Fruit fly (Drosophila melanogaster) whole organism, embryonic: Measurements from ENCODE around the gene CG9933.

Experiments
- Bteb2 ChIP-seq: fragments of 200-800 bp; sonication (Bioruptor generic); optimal IDR thresholded peaks from 2 replicates; lab custom pipeline; 2016; ENCODE audit warnings: missing biosample characterization, missing genetic modification characterization
- CG1024 ChIP-seq: fragments of 200-800 bp; sonication (Bioruptor generic); IDR thresholded peaks from 2 replicates; pipeline ENCODE4 v1.3.6; 2022; ENCODE audit warnings: missing biosample characterization, missing genetic modification characterization
- CG10366 ChIP-seq: fragments of 200-800 bp; sonication (Bioruptor generic); IDR thresholded peaks from 2 replicates; pipeline ENCODE4 v1.3.6; 2022; ENCODE audit warnings: missing biosample characterization, missing genetic modification characterization
- CG11456 ChIP-seq: fragments of 200-800 bp; sonication (Bioruptor generic); IDR thresholded peaks from 3 replicates; pipeline ENCODE4 v1.3.6; 2022; ENCODE audit warnings: missing biosample characterization, missing genetic modification characterization
- CG12155 ChIP-seq: fragments of 200-800 bp; sonication (Bioruptor generic); optimal IDR thresholded peaks from 3 replicates; lab custom pipeline; 2016; ENCODE audit warnings: missing biosample characterization, missing genetic modification characterization
- CG12299 ChIP-seq: fragments of 200-800 bp; sonication (Bioruptor generic); optimal IDR thresholded peaks from 2 replicates; lab custom pipeline; 2018; ENCODE audit warnings: missing biosample characterization, mild to moderate bottlenecking, missing genetic modification characterization
- CG14441 ChIP-seq: fragments of 200-800 bp; sonication (Bioruptor generic); IDR thresholded peaks from 2 replicates; pipeline ENCODE4 v1.3.6; 2022; ENCODE audit warnings: missing biosample characterization, missing genetic modification characterization
- CG17186 ChIP-seq: fragments of 200-800 bp; sonication (Bioruptor generic); optimal IDR thresholded peaks from 3 replicates; lab custom pipeline; 2017; ENCODE audit warnings: missing biosample characterization, missing genetic modification reagents, missing genetic modification characterization
- CG17612 ChIP-seq: fragments of 200-800 bp; sonication (Bioruptor generic); IDR thresholded peaks from 2 replicates; pipeline ENCODE4 v1.3.6; 2022; ENCODE audit warnings: missing biosample characterization, missing genetic modification characterization
- CG18011 ChIP-seq: fragments of 200-800 bp; sonication (Bioruptor generic); optimal IDR thresholded peaks from 2 replicates; lab custom pipeline; 2017; ENCODE audit warnings: missing biosample characterization, missing genetic modification characterization, mild to moderate bottlenecking, moderate library complexity, missing genotype
- CG18619 ChIP-seq: fragments of 200-800 bp; sonication (Bioruptor generic); optimal IDR thresholded peaks from 3 replicates; lab custom pipeline; 2017; ENCODE audit warnings: missing biosample characterization, mild to moderate bottlenecking, missing genetic modification characterization
- CG34376 ChIP-seq: fragments of 200-800 bp; sonication (Bioruptor generic); optimal IDR thresholded peaks from 2 replicates; lab custom pipeline; 2018; ENCODE audit warnings: missing biosample characterization, mild to moderate bottlenecking, missing genetic modification characterization
- CG42726 ChIP-seq: fragments of 200-800 bp; sonication (Bioruptor generic); IDR thresholded peaks from 2 replicates; pipeline ENCODE4 v1.3.6; 2022; ENCODE audit warnings: missing biosample characterization, missing genetic modification characterization; ENCODE audit not compliant: partially characterized antibody
- CG5180 ChIP-seq: fragments of 200-800 bp; sonication (Bioruptor generic); optimal IDR thresholded peaks from 3 replicates; lab custom pipeline; 2017; ENCODE audit warnings: missing biosample characterization, missing genetic modification characterization, mild to moderate bottlenecking, moderate library complexity, missing genetic modification reagents
- CG5245 ChIP-seq: fragments of 200-800 bp; sonication (Bioruptor generic); optimal IDR thresholded peaks from 3 replicates; lab custom pipeline; 2016; ENCODE audit warnings: missing biosample characterization, missing genetic modification characterization
- CG6654 ChIP-seq: fragments of 200-800 bp; sonication (Bioruptor generic); optimal IDR thresholded peaks from 2 replicates; lab custom pipeline; 2017; ENCODE audit warnings: missing biosample characterization, mild to moderate bottlenecking, missing genetic modification characterization
- CG8765 ChIP-seq: fragments of 200-800 bp; sonication (Bioruptor generic); IDR thresholded peaks from 2 replicates; pipeline ENCODE4 v1.3.6; 2022; ENCODE audit warnings: missing biosample characterization, missing genetic modification characterization
- CG9215 ChIP-seq: fragments of 200-800 bp; sonication (Bioruptor generic); IDR thresholded peaks from 2 replicates; pipeline ENCODE4 v1.3.6; 2022; ENCODE audit warnings: missing biosample characterization, missing genetic modification characterization
- Dfd ChIP-seq, 2 experiments: fragments of >200 bp; optimal IDR thresholded peaks; 2 replicates each; lab custom pipeline; 2017; ENCODE audit warnings: missing biosample characterization in 2 of 2, missing genetic modification characterization in 2 of 2
- Dip2 ChIP-seq: fragments of 200-800 bp; sonication (Bioruptor generic); IDR thresholded peaks from 2 replicates; pipeline ENCODE4 v1.3.6; 2022; ENCODE audit warnings: missing biosample characterization, missing genetic modification characterization
- Dref ChIP-seq: fragments of 200-800 bp; sonication (Bioruptor generic); IDR thresholded peaks from 2 replicates; pipeline ENCODE4 v1.3.6; 2022; ENCODE audit warnings: missing biosample characterization, missing genetic modification characterization
- Drgx ChIP-seq: fragments of 200-800 bp; sonication (Bioruptor generic); IDR thresholded peaks from 2 replicates; pipeline ENCODE4 v1.3.6; 2022; ENCODE audit warnings: missing biosample characterization, missing genetic modification characterization
- HLHmδ ChIP-seq: fragments of 200-800 bp; sonication (Bioruptor generic); optimal IDR thresholded peaks from 2 replicates; lab custom pipeline; 2018; ENCODE audit warnings: missing biosample characterization, mild to moderate bottlenecking, missing genetic modification characterization, moderate library complexity
- Hr39 ChIP-seq: fragments of >200 bp; optimal IDR thresholded peaks from 2 replicates; lab custom pipeline; 2017
- Jarid2 ChIP-seq: fragments of 200-800 bp; sonication (Bioruptor generic); optimal IDR thresholded peaks from 3 replicates; lab custom pipeline; 2017; ENCODE audit warnings: mild to moderate bottlenecking, missing biosample characterization, missing genetic modification reagents, missing genetic modification characterization
- Lhr ChIP-seq: fragments of 200-800 bp; sonication (Bioruptor generic); optimal IDR thresholded peaks from 3 replicates; lab custom pipeline; 2017; ENCODE audit warnings: mild to moderate bottlenecking, missing biosample characterization, missing genetic modification reagents, missing genetic modification characterization
- NC2β ChIP-seq: fragments of 200-800 bp; sonication (Bioruptor generic); optimal IDR thresholded peaks from 2 replicates; lab custom pipeline; 2016; ENCODE audit warnings: missing biosample characterization, missing genetic modification characterization
- Taf1 ChIP-seq: fragments of 200-800 bp; sonication (Bioruptor generic); IDR thresholded peaks from 2 replicates; pipeline ENCODE4 v1.3.6; 2022; ENCODE audit warnings: missing biosample characterization, missing genetic modification characterization
- ato ChIP-seq: fragments of 200-800 bp; sonication (Bioruptor generic); IDR thresholded peaks from 2 replicates; pipeline ENCODE4 v1.3.6; 2022; ENCODE audit warnings: missing biosample characterization, missing genetic modification characterization; ENCODE audit not compliant: partially characterized antibody
- cg ChIP-seq: fragments of 200-800 bp; sonication (Bioruptor generic); optimal IDR thresholded peaks from 3 replicates; lab custom pipeline; 2019; ENCODE audit warnings: missing biosample characterization, mild to moderate bottlenecking, missing genetic modification characterization, moderate library complexity
- chinmo ChIP-seq: fragments of 200-800 bp; sonication (Bioruptor generic); IDR thresholded peaks from 4 replicates; pipeline ENCODE4 v1.3.6; 2022; ENCODE audit warnings: missing biosample characterization, missing genetic modification characterization; ENCODE audit not compliant: partially characterized antibody
- dati ChIP-seq: fragments of 200-800 bp; sonication (Bioruptor generic); IDR thresholded peaks from 2 replicates; pipeline ENCODE4 v1.3.6; 2022; ENCODE audit warnings: missing biosample characterization, missing genetic modification characterization
- dm ChIP-seq: fragments of 200-800 bp; sonication (Bioruptor generic); optimal IDR thresholded peaks from 3 replicates; lab custom pipeline; 2016; ENCODE audit warnings: missing biosample characterization, missing genetic modification characterization
- hbn ChIP-seq: fragments of 200-800 bp; sonication (Bioruptor generic); IDR thresholded peaks from 2 replicates; pipeline ENCODE4 v1.3.6; 2022; ENCODE audit warnings: missing biosample characterization, missing genetic modification characterization; ENCODE audit not compliant: partially characterized antibody
- inv ChIP-seq: fragments of 200-800 bp; sonication (Bioruptor generic); IDR thresholded peaks from 2 replicates; pipeline ENCODE4 v1.3.6; 2022; ENCODE audit warnings: missing biosample characterization, missing genetic modification characterization; ENCODE audit not compliant: partially characterized antibody
- jigr1 ChIP-seq: fragments of 200-800 bp; sonication (Bioruptor generic); IDR thresholded peaks from 3 replicates; pipeline ENCODE4 v1.3.6; 2022; ENCODE audit warnings: missing biosample characterization, missing genetic modification characterization
- ken ChIP-seq: fragments of 200-800 bp; sonication (Bioruptor generic); IDR thresholded peaks from 3 replicates; pipeline ENCODE4 v1.3.6; 2022; ENCODE audit warnings: missing biosample characterization, missing genetic modification characterization
- knrl ChIP-seq: fragments of 200-800 bp; sonication (Bioruptor generic); IDR thresholded peaks from 3 replicates; pipeline ENCODE4 v1.3.6; 2022; ENCODE audit warnings: missing biosample characterization, missing genetic modification characterization; ENCODE audit not compliant: partially characterized antibody
- lbe ChIP-seq: fragments of 200-800 bp; sonication (Bioruptor generic); optimal IDR thresholded peaks from 2 replicates; lab custom pipeline; 2016; ENCODE audit warnings: missing biosample characterization, mild to moderate bottlenecking, missing genetic modification characterization
- lola ChIP-seq, 3 experiments: fragments of >200 bp in 2 of 3; fragments of 200-800 bp in 1 of 3; sonication (Bioruptor generic) in 1 of 3; optimal IDR thresholded peaks; 2 replicates each; lab custom pipeline; 2017 to 2019; ENCODE audit warnings: missing biosample characterization in 3 of 3, missing genetic modification characterization in 3 of 3, mild to moderate bottlenecking in 1 of 3, moderate library complexity in 1 of 3
- pfk ChIP-seq: fragments of 200-800 bp; sonication (Bioruptor generic); optimal IDR thresholded peaks from 2 replicates; lab custom pipeline; 2018; ENCODE audit warnings: missing biosample characterization, mild to moderate bottlenecking, missing genetic modification characterization, moderate library complexity
- prd ChIP-seq, 3 experiments: fragments of >200 bp in 2 of 3; fragments of 200-800 bp in 1 of 3; sonication (Bioruptor generic) in 1 of 3; optimal IDR thresholded peaks in 2 of 3; IDR thresholded peaks in 1 of 3; 2 replicates in 2 of 3; 3 replicates in 1 of 3; pipeline versions ENCODE4 v1.3.6 to Lab custom; 2017 to 2022; ENCODE audit warnings: missing biosample characterization in 1 of 3, missing genetic modification characterization in 1 of 3
- rib ChIP-seq: fragments of 200-800 bp; sonication (Bioruptor generic); IDR thresholded peaks from 2 replicates; pipeline ENCODE4 v1.3.6; 2022; ENCODE audit warnings: missing biosample characterization, missing genetic modification characterization
- row ChIP-seq: fragments of 200-800 bp; sonication (Bioruptor generic); IDR thresholded peaks from 3 replicates; pipeline ENCODE4 v1.3.6; 2022; ENCODE audit warnings: missing biosample characterization, missing genetic modification characterization
- scrt ChIP-seq: fragments of 200-800 bp; sonication (Bioruptor generic); optimal IDR thresholded peaks from 2 replicates; lab custom pipeline; 2018; ENCODE audit warnings: missing biosample characterization, mild to moderate bottlenecking, missing genetic modification characterization, moderate library complexity
- sima ChIP-seq: fragments of 200-800 bp; sonication (Bioruptor generic); optimal IDR thresholded peaks from 2 replicates; lab custom pipeline; 2016; ENCODE audit warnings: missing biosample characterization, missing genetic modification characterization
- sr ChIP-seq: fragments of 200-800 bp; sonication (Bioruptor generic); IDR thresholded peaks from 3 replicates; pipeline ENCODE4 v1.3.6; 2022; ENCODE audit warnings: missing biosample characterization, missing genetic modification characterization

Gene CG9933

dm6 chr2L:13049136-13049535 lies 28.0 kb upstream of the CG9933 start (continued):
- TF ChIP-seq row (GFP tag; lab: Robert Waterston, UW) (peak; percentile 37; the same call in 2 of the 3 replicates), CG9215 (GFP tag; lab: Robert Waterston, UW) (0 out of 2 replicates have a peak, but pooled peaks have one; percentile 23), sr (GFP tag; lab: Robert Waterston, UW) (no peak), knrl (GFP tag; lab: Robert Waterston, UW) (no peak), Dip2 (no peak), Jarid2 (GFP tag; lab: Kevin White, UChicago) (no peak), CG6654 (GFP tag; lab: Kevin White, UChicago) (no peak), CG17186 (GFP tag; lab: Kevin White, UChicago) (no peak)

dm6 chr2L:13045924-13046323 lies 24.8 kb upstream of the CG9933 start:
- TF ChIP-seq CG34376 (GFP tag; lab: Kevin White, UChicago) (peak; percentile 13), dati (GFP tag; lab: Robert Waterston, UW) (no peak), CG12299 (tag; lab: Kevin White, UChicago) (no peak), scrt (GFP tag; lab: Kevin White, UChicago) (peak; percentile 61)

dm6 chr2L:13044135-13044534 lies 23.0 kb upstream of the CG9933 start:
- peak; percentile 81; the same call in 2 of the 4 replicates for TF ChIP-seq chinmo (GFP tag; lab: Robert Waterston, UW)
- no peak for TF ChIP-seq pfk (GFP tag; lab: Kevin White, UChicago)
- TF ChIP-seq Taf1 (GFP tag; lab: Robert Waterston, UW), result no peak
- TF ChIP-seq Drgx, result peak; percentile 34
- TF ChIP-seq CG1024 (GFP tag; lab: Robert Waterston, UW), result no peak
- TF ChIP-seq HLHmδ, result no peak
- 0 out of 2 replicates have a peak, but pooled peaks have one; percentile 31 for TF ChIP-seq inv (GFP tag; lab: Robert Waterston, UW)
- no peak for TF ChIP-seq CG5245 (GFP tag; lab: Kevin White, UChicago)
- TF ChIP-seq prd (optimal IDR thresholded peaks at IDR 0.05; lab: Kevin White, UChicago), result no peak
- no peak for TF ChIP-seq prd (GFP tag; IDR thresholded peaks at IDR 0.05; lab: Robert Waterston, UW)
- no peak for TF ChIP-seq NC2β
- no peak for TF ChIP-seq Bteb2 (GFP tag; lab: Kevin White, UChicago)
- TF ChIP-seq Hr39 (lab: Kevin White, UChicago), result no peak
- no peak for TF ChIP-seq CG17612 (GFP tag; lab: Robert Waterston, UW)
- 0 out of 2 replicates have a peak, but pooled peaks have one; percentile 16 for TF ChIP-seq CG14441 (GFP tag; lab: Robert Waterston, UW)
- TF ChIP-seq Dfd (GFP tag; optimal IDR thresholded peaks at IDR 0.05; lab: Kevin White, UChicago), result no peak
- TF ChIP-seq CG11456, result 0 out of 3 replicates have a peak, but pooled peaks have one; percentile 21
- no peak for TF ChIP-seq CG8765 (GFP tag; lab: Robert Waterston, UW)
- no peak for TF ChIP-seq lola (GFP tag; optimal IDR thresholded peaks at IDR 0.05; lab: Kevin White, UChicago)
- no peak for TF ChIP-seq ato
- no peak for TF ChIP-seq CG18011
- no peak for TF ChIP-seq Lhr (GFP tag; lab: Kevin White, UChicago)
- no peak for TF ChIP-seq cg (GFP tag; lab: Kevin White, UChicago)
- no peak for TF ChIP-seq CG10366 (GFP tag; lab: Robert Waterston, UW)
- no peak for TF ChIP-seq dm (GFP tag; lab: Kevin White, UChicago)
- TF ChIP-seq hbn (GFP tag; lab: Robert Waterston, UW), result no peak
- no peak for TF ChIP-seq sima (GFP tag; lab: Kevin White, UChicago)
- TF ChIP-seq scrt (GFP tag; lab: Kevin White, UChicago), result no peak
- no peak for TF ChIP-seq ken (GFP tag; lab: Robert Waterston, UW)
- no peak for TF ChIP-seq rib (GFP tag; lab: Robert Waterston, UW)
- TF ChIP-seq CG5180, result peak; percentile 28
- TF ChIP-seq CG42726 (GFP tag; lab: Robert Waterston, UW), result no peak
- TF ChIP-seq lbe (GFP tag; lab: Kevin White, UChicago), result no peak
- no peak for TF ChIP-seq CG12155
- TF ChIP-seq jigr1 (GFP tag; lab: Robert Waterston, UW), result 0 out of 3 replicates have a peak, but pooled peaks have one; percentile 15
- TF ChIP-seq Dref (GFP tag; lab: Robert Waterston, UW), result no peak
- no peak for TF ChIP-seq CG18619 (GFP tag; lab: Kevin White, UChicago)
